Fruit fly (Drosophila melanogaster) whole organism, prepupa: ENCODE data around the gene Acp95EF.

Source experiments
- CG10631 ChIP-seq: fragments of 200-800 bp; sonication (Bioruptor generic); optimal IDR thresholded peaks from 2 replicates; lab custom pipeline; 2016; ENCODE audit warnings: missing biosample characterization, missing genetic modification characterization
- CG1621 ChIP-seq: fragments of 200-800 bp; sonication (Bioruptor generic); optimal IDR thresholded peaks from 3 replicates; lab custom pipeline; 2018; ENCODE audit warnings: missing biosample characterization, mild to moderate bottlenecking, missing genetic modification characterization
- CG3032 ChIP-seq: fragments of 200-800 bp; optimal IDR thresholded peaks from 2 replicates; lab custom pipeline; 2019; ENCODE audit warnings: missing biosample characterization, mild to moderate bottlenecking, missing genetic modification characterization, moderate library complexity
- CG34406 ChIP-seq: fragments of 200-800 bp; sonication (Bioruptor generic); optimal IDR thresholded peaks from 3 replicates; lab custom pipeline; 2016; ENCODE audit warnings: missing biosample characterization, missing genetic modification characterization
- CG3919 ChIP-seq: fragments of 200-800 bp; sonication (Bioruptor generic); optimal IDR thresholded peaks from 3 replicates; lab custom pipeline; 2016; ENCODE audit warnings: missing biosample characterization, missing genetic modification characterization
- CG4318 ChIP-seq: fragments of 200-800 bp; sonication (Bioruptor generic); optimal IDR thresholded peaks from 3 replicates; lab custom pipeline; 2017; ENCODE audit warnings: missing biosample characterization, mild to moderate bottlenecking, missing genetic modification characterization
- CG6163 ChIP-seq: fragments of 200-800 bp; sonication (Bioruptor generic); IDR thresholded peaks from 3 replicates; pipeline ENCODE4 v1.3.6; 2022; ENCODE audit warnings: missing biosample characterization, missing genetic modification characterization
- CG6276 ChIP-seq: fragments of 200-800 bp; sonication (Bioruptor generic); optimal IDR thresholded peaks from 2 replicates; lab custom pipeline; 2017; ENCODE audit warnings: missing biosample characterization, mild to moderate bottlenecking, missing genetic modification characterization
- CG6792 ChIP-seq: fragments of 200-800 bp; sonication (Bioruptor generic); optimal IDR thresholded peaks from 3 replicates; lab custom pipeline; 2016; ENCODE audit warnings: missing biosample characterization, missing genetic modification characterization
- CG6854 ChIP-seq: fragments of 200-800 bp; sonication (Bioruptor generic); optimal IDR thresholded peaks from 2 replicates; lab custom pipeline; 2017; ENCODE audit warnings: missing biosample characterization, mild to moderate bottlenecking, missing genetic modification characterization
- CG8319 ChIP-seq: fragments of 200-800 bp; sonication (Bioruptor generic); optimal IDR thresholded peaks from 3 replicates; lab custom pipeline; 2016; ENCODE audit warnings: missing biosample characterization, missing genetic modification characterization
- Eip78C ChIP-seq: fragments of 200-800 bp; sonication (Bioruptor generic); peaks from one replicate; lab custom pipeline; 2016; ENCODE audit warnings: missing biosample characterization, missing genetic modification characterization
- Eip93F ChIP-seq: fragments of 200-800 bp; sonication (Bioruptor generic); optimal IDR thresholded peaks from 2 replicates; lab custom pipeline; 2016; ENCODE audit warnings: missing biosample characterization, mild to moderate bottlenecking, missing genetic modification characterization
- Ets21C ChIP-seq: fragments of 200-800 bp; sonication (Bioruptor generic); optimal IDR thresholded peaks from 3 replicates; lab custom pipeline; 2016; ENCODE audit warnings: missing biosample characterization, missing genetic modification characterization
- Ets96B ChIP-seq: fragments of 200-800 bp; optimal IDR thresholded peaks from 2 replicates; lab custom pipeline; 2019; ENCODE audit warnings: missing biosample characterization, mild to moderate bottlenecking, missing genetic modification characterization, moderate library complexity
- Gug ChIP-seq: fragments of 200-800 bp; sonication (Bioruptor generic); IDR thresholded peaks from 2 replicates; pipeline ENCODE4 v1.3.6; 2022; ENCODE audit warnings: missing biosample characterization, missing genetic modification characterization
- Hr38 ChIP-seq: sonication (Bioruptor generic); optimal IDR thresholded peaks from 2 replicates; lab custom pipeline; 2016; ENCODE audit warnings: missing biosample characterization, missing genetic modification characterization
- Hr39 ChIP-seq: fragments of 200-800 bp; sonication (Bioruptor generic); optimal IDR thresholded peaks from 2 replicates; lab custom pipeline; 2016; ENCODE audit warnings: missing biosample characterization, missing genetic modification characterization
- Hr4 ChIP-seq: fragments of 200-800 bp; sonication (Bioruptor generic); optimal IDR thresholded peaks from 3 replicates; lab custom pipeline; 2016; ENCODE audit warnings: missing biosample characterization, missing genetic modification characterization
- Met ChIP-seq: fragments of 200-800 bp; sonication (Bioruptor generic); optimal IDR thresholded peaks from 3 replicates; lab custom pipeline; 2016; ENCODE audit warnings: missing biosample characterization, missing genetic modification characterization
- OdsH ChIP-seq: fragments of 200-800 bp; sonication (Bioruptor generic); optimal IDR thresholded peaks from 3 replicates; lab custom pipeline; 2016; ENCODE audit warnings: missing biosample characterization, missing genetic modification characterization
- Smox ChIP-seq: fragments of 200-800 bp; sonication (Bioruptor generic); optimal IDR thresholded peaks from 3 replicates; lab custom pipeline; 2016; ENCODE audit warnings: missing biosample characterization, missing genetic modification characterization
- Sox102F ChIP-seq: fragments of 200-800 bp; sonication (Bioruptor generic); optimal IDR thresholded peaks from 2 replicates; lab custom pipeline; 2016; ENCODE audit warnings: missing biosample characterization, mild to moderate bottlenecking, missing genetic modification characterization
- Sox14 ChIP-seq: fragments of 200-800 bp; sonication (Bioruptor generic); optimal IDR thresholded peaks from 3 replicates; lab custom pipeline; 2016; ENCODE audit warnings: missing biosample characterization, missing genetic modification characterization
- Sox15 ChIP-seq: fragments of 200-800 bp; sonication (Bioruptor generic); optimal IDR thresholded peaks from 3 replicates; lab custom pipeline; 2016; ENCODE audit warnings: missing biosample characterization, missing genetic modification characterization
- achi ChIP-seq: fragments of 200-800 bp; sonication (Bioruptor generic); optimal IDR thresholded peaks from 3 replicates; lab custom pipeline; 2016; ENCODE audit warnings: missing biosample characterization, missing genetic modification characterization
- cyc ChIP-seq: fragments of 200-800 bp; sonication (Bioruptor generic); optimal IDR thresholded peaks from 3 replicates; lab custom pipeline; 2016; ENCODE audit warnings: missing biosample characterization, missing genetic modification characterization
- dsx ChIP-seq: fragments of 200-800 bp; optimal IDR thresholded peaks from 3 replicates; lab custom pipeline; 2019; ENCODE audit warnings: missing biosample characterization, mild to moderate bottlenecking, missing genetic modification characterization, moderate library complexity; ENCODE audit not compliant: poor library complexity, severe bottlenecking
- esn ChIP-seq: fragments of 200-800 bp; sonication (Bioruptor generic); optimal IDR thresholded peaks from 2 replicates; lab custom pipeline; 2016; ENCODE audit warnings: missing biosample characterization, mild to moderate bottlenecking, missing genetic modification characterization, moderate library complexity
- fd59A ChIP-seq: fragments of 200-800 bp; sonication (Bioruptor generic); optimal IDR thresholded peaks from 2 replicates; lab custom pipeline; 2017; ENCODE audit warnings: missing biosample characterization, mild to moderate bottlenecking, missing genetic modification characterization, missing genetic modification reagents
- fd85E ChIP-seq: fragments of 200-800 bp; sonication (Bioruptor generic); optimal IDR thresholded peaks from 3 replicates; lab custom pipeline; 2016; ENCODE audit warnings: missing biosample characterization, missing genetic modification characterization
- fkh ChIP-seq: fragments of 200-800 bp; sonication (Bioruptor generic); optimal IDR thresholded peaks from 3 replicates; lab custom pipeline; 2017; ENCODE audit warnings: missing biosample characterization, mild to moderate bottlenecking, missing genetic modification characterization, moderate library complexity
- net ChIP-seq: fragments of 200-800 bp; sonication (Bioruptor generic); optimal IDR thresholded peaks from 3 replicates; lab custom pipeline; 2016; ENCODE audit warnings: missing biosample characterization, missing genetic modification characterization
- pdm3 ChIP-seq: fragments of 200-800 bp; sonication (Bioruptor generic); optimal IDR thresholded peaks from 3 replicates; lab custom pipeline; 2016; ENCODE audit warnings: missing biosample characterization, missing genetic modification characterization
- spab ChIP-seq: fragments of 200-800 bp; sonication (Bioruptor generic); optimal IDR thresholded peaks from 2 replicates; lab custom pipeline; 2017; ENCODE audit warnings: missing biosample characterization, mild to moderate bottlenecking, missing genetic modification characterization, missing genetic modification reagents
- vri ChIP-seq: fragments of 200-800 bp; sonication (Bioruptor generic); optimal IDR thresholded peaks from 3 replicates; lab custom pipeline; 2016; ENCODE audit warnings: missing biosample characterization, mild to moderate bottlenecking, missing genetic modification characterization

The Acp95EF gene

DNA sequence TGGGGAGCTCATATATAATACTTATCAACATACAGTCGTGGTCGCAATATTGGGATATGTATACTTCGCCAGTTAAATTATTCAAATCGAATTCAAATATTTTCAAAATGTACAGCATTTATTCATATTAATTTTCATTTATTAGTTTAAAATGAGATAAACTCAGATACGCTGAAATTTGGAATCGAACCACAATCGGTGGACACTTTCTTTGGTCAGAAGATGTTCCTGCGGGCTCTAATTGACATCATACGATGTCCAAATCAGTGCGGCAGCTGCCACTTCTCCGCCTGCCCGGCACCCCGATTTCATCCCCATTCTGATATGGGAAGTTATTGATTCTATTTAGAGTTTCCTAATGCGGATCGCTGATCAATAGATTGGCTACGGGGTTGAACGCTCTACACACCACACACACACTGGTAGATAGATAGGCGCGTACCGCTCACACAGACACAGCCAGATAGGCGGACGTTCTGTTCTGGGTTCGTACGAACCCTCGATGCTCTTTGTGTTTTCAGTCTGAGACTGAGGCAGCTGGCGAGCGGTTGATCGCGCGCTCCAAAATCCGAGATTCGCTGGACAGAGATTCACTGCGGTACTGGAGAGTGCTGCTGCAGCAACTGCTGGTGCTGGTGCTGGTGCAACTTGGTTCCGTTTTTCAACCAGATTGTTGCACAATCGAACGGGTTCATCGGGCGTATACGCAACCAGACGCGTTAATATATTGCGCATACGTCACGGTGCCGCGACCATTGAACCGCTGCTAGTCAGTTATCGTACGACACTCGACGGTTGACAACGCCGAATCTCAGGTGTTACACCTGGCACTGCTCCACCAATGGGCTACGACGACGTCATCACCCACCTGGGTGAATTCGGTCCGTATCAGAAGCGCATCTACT is 47.6 kb downstream of the Acp95EF start, which contains the start of gene Orct (continued):
- TF ChIP-seq CG3032 (tag; lab: Kevin White, UChicago) (peak; percentile 60), net (peak; percentile 50), Met (GFP tag; lab: Kevin White, UChicago) (peak; percentile 79), vri (GFP tag; lab: Kevin White, UChicago) (peak; percentile 89), fd59A (GFP tag; lab: Kevin White, UChicago) (peak; percentile 44), esn (GFP tag; lab: Kevin White, UChicago) (peak; percentile 85), Sox14 (GFP tag; lab: Kevin White, UChicago) (peak; percentile 73), fkh (GFP tag; lab: Kevin White, UChicago) (peak; percentile 68), cyc (GFP tag; lab: Kevin White, UChicago) (peak; percentile 50), Hr4 (peak; percentile 61), pdm3 (GFP tag; lab: Kevin White, UChicago) (peak; percentile 71), CG34406 (peak; percentile 75), Sox102F (GFP tag; lab: Kevin White, UChicago) (peak; percentile 76), CG3919 (GFP tag; lab: Kevin White, UChicago) (peak; percentile 39), CG6163 (peak; percentile 46; the same call in 2 of the 3 replicates), fd85E (GFP tag; lab: Kevin White, UChicago) (no peak), Eip93F (peak; percentile 35), OdsH (GFP tag; lab: Kevin White, UChicago) (peak; percentile 57), Hr38 (GFP tag; lab: Kevin White, UChicago) (no peak), CG1621 (tag; lab: Kevin White, UChicago) (no peak), achi (GFP tag; lab: Kevin White, UChicago) (peak; percentile 65), CG4318 (peak; percentile 52), Sox15 (GFP tag; lab: Kevin White, UChicago) (peak; percentile 39), CG6792 (GFP tag; lab: Kevin White, UChicago) (peak; percentile 65), CG10631 (GFP tag; lab: Kevin White, UChicago) (peak; percentile 57), Gug (GFP tag; lab: Robert Waterston, UW) (peak; percentile 43; the same call in 1 of the 2 replicates), CG6276 (peak; percentile 44), Ets96B (tag; lab: Kevin White, UChicago) (peak; percentile 60), dsx (GFP tag; lab: Kevin White, UChicago) (peak; percentile 13), Smox (peak; percentile 60), Hr39 (peak; percentile 60), CG6854 (GFP tag; lab: Kevin White, UChicago) (no peak), Eip78C (GFP tag; lab: Kevin White, UChicago) (peak; percentile 90), CG8319 (GFP tag; lab: Kevin White, UChicago) (no peak), Ets21C (GFP tag; lab: Kevin White, UChicago) (peak; percentile 5)

DNA sequence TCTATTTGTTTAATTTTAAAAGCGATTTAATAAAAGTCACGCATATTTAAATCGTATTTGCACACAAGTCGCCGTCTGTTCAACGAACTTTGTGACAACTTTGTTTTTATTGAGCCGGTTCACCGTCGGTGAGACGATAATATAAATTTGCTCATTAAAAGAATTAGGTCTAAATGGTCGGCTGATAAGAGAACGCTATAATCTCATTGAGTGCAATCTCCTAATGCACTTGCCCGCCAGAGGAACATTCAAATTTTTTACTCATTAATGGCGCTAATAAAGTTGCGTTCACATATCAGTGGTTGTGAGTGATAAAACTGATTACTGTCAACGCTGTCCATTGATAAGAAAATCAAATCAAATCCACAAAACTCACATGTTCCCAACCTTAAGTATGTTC is 50.0 kb downstream of the Acp95EF start:
- TF ChIP-seq CG8319 (GFP tag; lab: Kevin White, UChicago) (no peak), vri (GFP tag; lab: Kevin White, UChicago) (peak; percentile 69), spab (GFP tag; lab: Kevin White, UChicago) (no peak)
